Fruit fly (Drosophila melanogaster) whole organism, pupa: ENCODE results near the gene Pmvk.

Experiments used
- CG17806 ChIP-seq: fragments of 200-800 bp; sonication (Bioruptor generic); optimal IDR thresholded peaks from 2 replicates; lab custom pipeline; 2018; ENCODE audit warnings: missing biosample characterization, mild to moderate bottlenecking, missing genetic modification characterization, moderate library complexity
- CG32121 ChIP-seq: fragments of 200-800 bp; sonication (Bioruptor generic); IDR thresholded peaks from 2 replicates; pipeline ENCODE4 v1.3.6; 2022; ENCODE audit warnings: missing biosample characterization, missing genetic modification characterization

DNA sequence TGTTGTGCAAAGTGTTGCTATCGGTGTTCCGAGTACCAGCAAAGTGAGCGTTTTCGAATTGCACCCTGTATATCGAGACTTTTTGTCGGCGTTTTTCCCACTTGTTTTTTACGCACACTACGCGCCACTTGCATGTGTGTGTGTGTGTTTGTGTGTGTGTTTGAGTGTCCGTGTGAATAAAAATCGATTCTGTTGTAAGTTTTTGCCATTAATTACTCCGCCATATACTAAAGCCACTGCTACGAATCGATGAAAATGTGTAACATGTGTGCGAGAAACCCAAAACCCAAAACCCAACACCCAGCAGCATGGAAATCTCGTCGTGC is 7.1 kb upstream of the Pmvk start:
- TF ChIP-seq CG32121 (GFP tag; lab: Robert Waterston, UW): 0 out of 2 replicates have a peak, but pooled peaks have one; percentile 5
- no peak for TF ChIP-seq CG17806 (tag; lab: Kevin White, UChicago)
